Fruit fly (Drosophila melanogaster) whole organism, embryonic: ENCODE data around the gene CG5541.

Experiments used
- ATbp ChIP-seq: fragments of 200-800 bp; sonication (Bioruptor generic); optimal IDR thresholded peaks from 2 replicates; lab custom pipeline; 2017; ENCODE audit warnings: missing biosample characterization, mild to moderate bottlenecking, missing genetic modification characterization, missing genetic modification reagents
- Ada2b ChIP-seq: fragments of 200-800 bp; sonication (Bioruptor generic); IDR thresholded peaks from 2 replicates; pipeline ENCODE4 v1.3.6; 2022; ENCODE audit warnings: missing biosample characterization, missing genetic modification characterization
- Bgb ChIP-seq: fragments of 200-800 bp; sonication (Bioruptor generic); IDR thresholded peaks from 2 replicates; pipeline ENCODE4 v1.3.6; 2022; ENCODE audit warnings: missing biosample characterization, missing genetic modification characterization; ENCODE audit not compliant: partially characterized antibody
- CG1024 ChIP-seq: fragments of 200-800 bp; sonication (Bioruptor generic); IDR thresholded peaks from 2 replicates; pipeline ENCODE4 v1.3.6; 2022; ENCODE audit warnings: missing biosample characterization, missing genetic modification characterization
- CG10431 ChIP-seq: fragments of 200-800 bp; sonication (Bioruptor generic); optimal IDR thresholded peaks from 3 replicates; lab custom pipeline; 2018; ENCODE audit warnings: missing biosample characterization, mild to moderate bottlenecking, missing genetic modification characterization
- CG10462 ChIP-seq: fragments of 200-800 bp; sonication (Bioruptor generic); optimal IDR thresholded peaks from 2 replicates; lab custom pipeline; 2016; ENCODE audit warnings: missing biosample characterization, missing genetic modification characterization
- CG11456 ChIP-seq: fragments of 200-800 bp; sonication (Bioruptor generic); IDR thresholded peaks from 3 replicates; pipeline ENCODE4 v1.3.6; 2022; ENCODE audit warnings: missing biosample characterization, missing genetic modification characterization
- CG12155 ChIP-seq: fragments of 200-800 bp; sonication (Bioruptor generic); optimal IDR thresholded peaks from 3 replicates; lab custom pipeline; 2016; ENCODE audit warnings: missing biosample characterization, missing genetic modification characterization
- CG12942 ChIP-seq: fragments of 200-800 bp; sonication (Bioruptor generic); optimal IDR thresholded peaks from 3 replicates; lab custom pipeline; 2016; ENCODE audit warnings: missing biosample characterization, missing genetic modification characterization
- CG13424 ChIP-seq: fragments of 200-800 bp; sonication (Bioruptor generic); optimal IDR thresholded peaks from 2 replicates; lab custom pipeline; 2019; ENCODE audit warnings: missing biosample characterization, mild to moderate bottlenecking, missing genetic modification characterization, moderate library complexity
- CG13894 ChIP-seq: fragments of 200-800 bp; sonication (Bioruptor generic); optimal IDR thresholded peaks from 3 replicates; lab custom pipeline; 2018; ENCODE audit warnings: missing biosample characterization, mild to moderate bottlenecking, missing genetic modification characterization, moderate library complexity
- CG14050 ChIP-seq: fragments of 200-800 bp; sonication (Bioruptor generic); IDR thresholded peaks from 3 replicates; pipeline ENCODE4 v1.3.6; 2022; ENCODE audit warnings: missing biosample characterization, missing genetic modification characterization
- CG14860 ChIP-seq: fragments of 200-800 bp; sonication (Bioruptor generic); IDR thresholded peaks from 3 replicates; pipeline ENCODE4 v1.3.6; 2022; ENCODE audit warnings: missing biosample characterization, missing genetic modification characterization; ENCODE audit not compliant: partially characterized antibody
- CG15269 ChIP-seq: fragments of 200-800 bp; sonication (Bioruptor generic); optimal IDR thresholded peaks from 2 replicates; lab custom pipeline; 2018; ENCODE audit warnings: missing biosample characterization, mild to moderate bottlenecking, missing genetic modification characterization, moderate library complexity
- CG17186 ChIP-seq: fragments of 200-800 bp; sonication (Bioruptor generic); optimal IDR thresholded peaks from 3 replicates; lab custom pipeline; 2017; ENCODE audit warnings: missing biosample characterization, missing genetic modification reagents, missing genetic modification characterization
- CG17361 ChIP-seq: fragments of 200-800 bp; sonication (Bioruptor generic); IDR thresholded peaks from 3 replicates; pipeline ENCODE4 v1.3.6; 2022; ENCODE audit warnings: missing biosample characterization, missing genetic modification characterization
- CG17568 ChIP-seq: fragments of 200-800 bp; sonication (Bioruptor generic); optimal IDR thresholded peaks from 2 replicates; lab custom pipeline; 2018; ENCODE audit warnings: missing biosample characterization, mild to moderate bottlenecking, missing genetic modification characterization, moderate library complexity
- CG1792 ChIP-seq: fragments of 200-800 bp; sonication (Bioruptor generic); optimal IDR thresholded peaks from 2 replicates; lab custom pipeline; 2016; ENCODE audit warnings: missing biosample characterization, missing genetic modification characterization
- CG2116 ChIP-seq: fragments of 200-800 bp; sonication (Bioruptor generic); optimal IDR thresholded peaks from 3 replicates; lab custom pipeline; 2018; ENCODE audit warnings: missing biosample characterization, mild to moderate bottlenecking, missing genetic modification characterization
- CG2129 ChIP-seq: fragments of 200-800 bp; sonication (Bioruptor generic); IDR thresholded peaks from 2 replicates; pipeline ENCODE4 v1.3.6; 2022; ENCODE audit warnings: missing biosample characterization, missing genetic modification characterization; ENCODE audit not compliant: partially characterized antibody
- CG30020 ChIP-seq: fragments of 200-800 bp; optimal IDR thresholded peaks from 2 replicates; lab custom pipeline; 2019; ENCODE audit warnings: missing biosample characterization, mild to moderate bottlenecking, missing genetic modification characterization, moderate library complexity
- CG3726 ChIP-seq: fragments of 200-800 bp; sonication (Bioruptor generic); IDR thresholded peaks from 3 replicates; pipeline ENCODE4, ENCODE4 v1.3.6; 2022; ENCODE audit warnings: missing biosample characterization, missing genetic modification characterization
- CG4730 ChIP-seq: fragments of 200-800 bp; sonication (Bioruptor generic); IDR thresholded peaks from 2 replicates; pipeline ENCODE4 v1.3.6; 2022; ENCODE audit warnings: missing biosample characterization, missing genetic modification characterization
- CG4854 ChIP-seq: fragments of 200-800 bp; sonication (Bioruptor generic); optimal IDR thresholded peaks from 2 replicates; lab custom pipeline; 2016; ENCODE audit warnings: missing biosample characterization, missing genetic modification characterization, inconsistent platforms
- CG8944 ChIP-seq: fragments of 200-800 bp; sonication (Bioruptor generic); optimal IDR thresholded peaks from 3 replicates; lab custom pipeline; 2016; ENCODE audit warnings: missing biosample characterization, missing genetic modification characterization
- CG9437 ChIP-seq: fragments of 200-800 bp; sonication (Bioruptor generic); optimal IDR thresholded peaks from 2 replicates; lab custom pipeline; 2018; ENCODE audit warnings: missing biosample characterization, mild to moderate bottlenecking, missing genetic modification characterization
- CoRest ChIP-seq: fragments of 200-800 bp; sonication (Bioruptor generic); optimal IDR thresholded peaks from 3 replicates; lab custom pipeline; 2018; ENCODE audit warnings: missing biosample characterization, mild to moderate bottlenecking, missing genetic modification characterization, moderate library complexity
- Dref ChIP-seq: fragments of 200-800 bp; sonication (Bioruptor generic); IDR thresholded peaks from 2 replicates; pipeline ENCODE4 v1.3.6; 2022; ENCODE audit warnings: missing biosample characterization, missing genetic modification characterization
- ERR ChIP-seq: fragments of 200-800 bp; sonication (Bioruptor generic); optimal IDR thresholded peaks from 2 replicates; lab custom pipeline; 2016; ENCODE audit warnings: missing biosample characterization, missing genetic modification characterization
- Hr39 ChIP-seq: fragments of >200 bp; optimal IDR thresholded peaks from 2 replicates; lab custom pipeline; 2017
- Hr78 ChIP-seq, 2 experiments: fragments of 200-800 bp in 1 of 2; fragments of >200 bp in 1 of 2; sonication (Bioruptor generic) in 1 of 2; optimal IDR thresholded peaks; 2 replicates each; lab custom pipeline; 2017 to 2019; ENCODE audit warnings: missing biosample characterization in 2 of 2, missing genetic modification characterization in 2 of 2, mild to moderate bottlenecking in 1 of 2, moderate library complexity in 1 of 2
- Jarid2 ChIP-seq: fragments of 200-800 bp; sonication (Bioruptor generic); optimal IDR thresholded peaks from 3 replicates; lab custom pipeline; 2017; ENCODE audit warnings: mild to moderate bottlenecking, missing biosample characterization, missing genetic modification reagents, missing genetic modification characterization
- Sry-β ChIP-seq: fragments of 200-800 bp; sonication (Bioruptor generic); optimal IDR thresholded peaks from 2 replicates; lab custom pipeline; 2018; ENCODE audit warnings: missing biosample characterization, mild to moderate bottlenecking, missing genetic modification characterization, moderate library complexity
- cas ChIP-seq: fragments of 200-800 bp; sonication (Bioruptor generic); IDR thresholded peaks from 2 replicates; pipeline ENCODE4 v1.3.6; 2022; ENCODE audit warnings: missing biosample characterization, missing genetic modification characterization
- ci ChIP-seq: fragments of 200-800 bp; sonication (Bioruptor generic); IDR thresholded peaks from 3 replicates; pipeline ENCODE4 v1.3.6; 2022; ENCODE audit warnings: missing biosample characterization, missing genetic modification characterization
- crp ChIP-seq, 2 experiments: fragments of 200-800 bp; sonication (Bioruptor generic); optimal IDR thresholded peaks; 2 replicates in 1 of 2; 3 replicates in 1 of 2; lab custom pipeline; 2017; ENCODE audit warnings: missing biosample characterization in 2 of 2, missing genetic modification characterization in 2 of 2, mild to moderate bottlenecking in 1 of 2, moderate library complexity in 1 of 2
- dan ChIP-seq: fragments of 200-800 bp; sonication (Bioruptor generic); IDR thresholded peaks from 2 replicates; pipeline ENCODE4 v1.3.6; 2022; ENCODE audit warnings: missing biosample characterization, missing genetic modification characterization
- eve ChIP-seq, 2 experiments: fragments of >200 bp; optimal IDR thresholded peaks; 2 replicates each; lab custom pipeline; 2017; ENCODE audit warnings: missing biosample characterization in 2 of 2, missing genetic modification characterization in 2 of 2
- fd102C ChIP-seq: fragments of 200-800 bp; sonication (Bioruptor generic); optimal IDR thresholded peaks from 2 replicates; lab custom pipeline; 2018; ENCODE audit warnings: missing biosample characterization, mild to moderate bottlenecking, missing genetic modification characterization, moderate library complexity
- fd3F ChIP-seq: fragments of 200-800 bp; sonication (Bioruptor generic); optimal IDR thresholded peaks from 2 replicates; lab custom pipeline; 2018; ENCODE audit warnings: missing biosample characterization, mild to moderate bottlenecking, missing genetic modification characterization, moderate library complexity
- nerfin-2 ChIP-seq: fragments of 200-800 bp; sonication (Bioruptor generic); IDR thresholded peaks from 2 replicates; pipeline ENCODE4 v1.3.6; 2022; ENCODE audit warnings: missing biosample characterization, missing genetic modification characterization; ENCODE audit not compliant: partially characterized antibody
- org-1 ChIP-seq: fragments of 200-800 bp; sonication (Bioruptor generic); optimal IDR thresholded peaks from 2 replicates; lab custom pipeline; 2017; ENCODE audit warnings: missing biosample characterization, missing genetic modification characterization
- prd ChIP-seq, 3 experiments: fragments of >200 bp in 2 of 3; fragments of 200-800 bp in 1 of 3; sonication (Bioruptor generic) in 1 of 3; optimal IDR thresholded peaks in 2 of 3; IDR thresholded peaks in 1 of 3; 2 replicates in 2 of 3; 3 replicates in 1 of 3; pipeline versions ENCODE4 v1.3.6 to Lab custom; 2017 to 2022; ENCODE audit warnings: missing biosample characterization in 1 of 3, missing genetic modification characterization in 1 of 3
- sima ChIP-seq: fragments of 200-800 bp; sonication (Bioruptor generic); optimal IDR thresholded peaks from 2 replicates; lab custom pipeline; 2016; ENCODE audit warnings: missing biosample characterization, missing genetic modification characterization
- slbo ChIP-seq: fragments of 200-800 bp; sonication (Bioruptor generic); IDR thresholded peaks from 2 replicates; pipeline ENCODE4 v1.3.6; 2022; ENCODE audit warnings: missing biosample characterization, missing genetic modification characterization
- slp2 ChIP-seq: fragments of 200-800 bp; sonication (Bioruptor generic); optimal IDR thresholded peaks from 2 replicates; lab custom pipeline; 2016; ENCODE audit warnings: missing biosample characterization, missing genetic modification characterization
- sqz ChIP-seq: fragments of 200-800 bp; sonication (Bioruptor generic); optimal IDR thresholded peaks from 3 replicates; lab custom pipeline; 2018; ENCODE audit warnings: missing biosample characterization, mild to moderate bottlenecking, missing genetic modification characterization
- tll ChIP-seq, 2 experiments: fragments of 200-800 bp in 1 of 2; fragments of >200 bp in 1 of 2; sonication (Bioruptor generic) in 1 of 2; optimal IDR thresholded peaks; 2 replicates each; lab custom pipeline; 2017 to 2019; ENCODE audit warnings: missing biosample characterization in 2 of 2, missing genetic modification characterization in 2 of 2, mild to moderate bottlenecking in 1 of 2, moderate library complexity in 1 of 2
- tx ChIP-seq: fragments of 200-800 bp; sonication (Bioruptor generic); optimal IDR thresholded peaks from 2 replicates; lab custom pipeline; 2016; ENCODE audit warnings: missing biosample characterization, missing genetic modification characterization

CG5541 gene

dm6 chrX:15021021-15021477, 22.9 kb upstream of the CG5541 start (continued):
- TF ChIP-seq Dref (GFP tag; lab: Robert Waterston, UW) (no peak), ATbp (GFP tag; lab: Kevin White, UChicago) (peak; percentile 88), CG10462 (GFP tag; lab: Kevin White, UChicago) (peak; percentile 40), sima (GFP tag; lab: Kevin White, UChicago) (no peak), slp2 (GFP tag; lab: Kevin White, UChicago) (no peak), CG15269 (tag; lab: Kevin White, UChicago) (peak; percentile 76), CG2129 (GFP tag; lab: Robert Waterston, UW) (no peak), CG1792 (GFP tag; lab: Kevin White, UChicago) (no peak), CG17186 (GFP tag; lab: Kevin White, UChicago) (peak; percentile 13), fd102C (GFP tag; lab: Kevin White, UChicago) (no peak), Hr78 (GFP tag; optimal IDR thresholded peaks at IDR 0.05; lab: Kevin White, UChicago) (peak in 1 of 2 experiments; percentile 87), crp (GFP tag; optimal IDR thresholded peaks at IDR 0.05; lab: Kevin White, UChicago) (peak in 1 of 2 experiments; percentile 13), CG17568 (GFP tag; lab: Kevin White, UChicago) (peak; percentile 27), CG12155 (GFP tag; lab: Kevin White, UChicago) (peak; percentile 53), cas (GFP tag; lab: Robert Waterston, UW) (no peak), dan (no peak), Hr39 (lab: Kevin White, UChicago) (no peak), CoRest (tag; lab: Kevin White, UChicago) (peak; percentile 91), slbo (GFP tag; lab: Robert Waterston, UW) (peak; percentile 59), CG9437 (GFP tag; lab: Kevin White, UChicago) (peak; percentile 76), CG17361 (GFP tag; lab: Robert Waterston, UW) (peak; percentile 94), ci (peak; percentile 86), CG14860 (GFP tag; lab: Robert Waterston, UW) (no peak), CG30020 (peak; percentile 68), Sry-β (GFP tag; lab: Kevin White, UChicago) (peak; percentile 60), CG8944 (GFP tag; lab: Kevin White, UChicago) (no peak), CG13424 (peak; percentile 88), tll (GFP tag; optimal IDR thresholded peaks at IDR 0.05; lab: Kevin White, UChicago) (no peak), CG11456 (GFP tag; lab: Robert Waterston, UW) (no peak), CG1024 (0 out of 2 replicates have a peak, but pooled peaks have one; percentile 42), prd (optimal IDR thresholded peaks at IDR 0.05; lab: Kevin White, UChicago) (no peak), prd (GFP tag; IDR thresholded peaks at IDR 0.05; lab: Robert Waterston, UW) (peak; percentile 80), Ada2b (GFP tag; lab: Robert Waterston, UW) (peak; percentile 39; the same call in 1 of the 2 replicates), CG3726 (GFP tag; lab: Robert Waterston, UW) (0 out of 3 replicates have a peak, but pooled peaks have one; percentile 51), CG10431 (GFP tag; lab: Kevin White, UChicago) (peak; percentile 52), CG14050 (GFP tag; lab: Robert Waterston, UW) (peak; percentile 35; the same call in 1 of the 3 replicates), tx (GFP tag; lab: Kevin White, UChicago) (no peak), sqz (GFP tag; lab: Kevin White, UChicago) (peak; percentile 69), CG2116 (GFP tag; lab: Kevin White, UChicago) (peak; percentile 4), CG4730 (GFP tag; lab: Robert Waterston, UW) (peak; percentile 68), nerfin-2 (GFP tag; lab: Robert Waterston, UW) (no peak), fd3F (GFP tag; lab: Kevin White, UChicago) (no peak), org-1 (GFP tag; lab: Kevin White, UChicago) (peak; percentile 64), ERR (no peak), CG12942 (GFP tag; lab: Kevin White, UChicago) (peak; percentile 53), Jarid2 (peak; percentile 54), CG4854 (GFP tag; lab: Kevin White, UChicago) (no peak), eve (GFP tag; optimal IDR thresholded peaks at IDR 0.05; lab: Kevin White, UChicago) (no peak), Bgb (GFP tag; lab: Robert Waterston, UW) (no peak), CG13894 (tag; lab: Kevin White, UChicago) (no peak)
